Worm (Caenorhabditis elegans) whole organism, L4 larva: ENCODE measurements around the gene sri-26.
A peak's percentile ranks its signal among the peaks of the same experiment; 100 is the strongest.

Source experiments
- F26F4.8 ChIP-seq: fragments of 200-800 bp; sonication (Bioruptor generic); conservative IDR thresholded peaks from 2 replicates; pipeline ENCODE4 v1.3.6; 2022; ENCODE audit warnings: missing genetic modification characterization, missing compliant biosample characterization
- F37D6.2 ChIP-seq: sonication (generic microtip); optimal IDR thresholded peaks from 2 replicates; lab custom pipeline; 2016; ENCODE audit warnings: mild to moderate bottlenecking, missing genetic modification characterization, missing compliant biosample characterization
- F44E2.7 ChIP-seq: fragments of 200-800 bp; sonication (Bioruptor generic); IDR thresholded peaks from 2 replicates; pipeline ENCODE4 v2.1.2; 2022; ENCODE audit warnings: missing genetic modification characterization, missing compliant biosample characterization
- R02D3.7 ChIP-seq: fragments of 150-350 bp; sonication (generic microtip); optimal IDR thresholded peaks from 3 replicates; lab custom pipeline; 2014; ENCODE audit warnings: missing biosample characterization, missing genetic modification characterization
- T20F7.1 ChIP-seq: fragments of 200-800 bp; sonication (Bioruptor generic); optimal IDR thresholded peaks from 2 replicates; lab custom pipeline; 2018; ENCODE audit warnings: mild to moderate bottlenecking, missing genetic modification characterization, missing compliant biosample characterization
- T26A8.4 ChIP-seq: fragments of 200-800 bp; sonication (Bioruptor generic); IDR thresholded peaks from 2 replicates; pipeline ENCODE4 v1.3.6; 2022; ENCODE audit warnings: missing genetic modification characterization, missing compliant biosample characterization
- Y105C5A.15 ChIP-seq: fragments of 200-800 bp; sonication (Bioruptor generic); IDR thresholded peaks from 2 replicates; pipeline ENCODE4 v1.3.6; 2022; ENCODE audit warnings: missing genetic modification characterization, missing compliant biosample characterization
- Y48G9A.11 ChIP-seq: fragments of 200-800 bp; sonication (Bioruptor generic); IDR thresholded peaks from 2 replicates; pipeline ENCODE4 v1.3.6; 2022; ENCODE audit warnings: missing genetic modification reagents, missing genetic modification characterization, missing compliant biosample characterization
- attf-4 ChIP-seq: sonication (generic microtip); optimal IDR thresholded peaks from 3 replicates; lab custom pipeline; 2017; ENCODE audit warnings: missing biosample characterization, missing genetic modification characterization
- ceh-44 ChIP-seq: fragments of 200-800 bp; sonication (Bioruptor generic); IDR thresholded peaks from 2 replicates; pipeline ENCODE4 v1.3.6; 2022; ENCODE audit warnings: missing genetic modification reagents, missing genetic modification characterization, missing compliant biosample characterization
- ceh-82 ChIP-seq: sonication (generic microtip); optimal IDR thresholded peaks from 2 replicates; lab custom pipeline; 2017; ENCODE audit warnings: missing biosample characterization, missing genetic modification characterization
- daf-19 ChIP-seq: fragments of 200-800 bp; sonication (Bioruptor generic); conservative IDR thresholded peaks from 2 replicates; pipeline ENCODE4 v1.3.6; 2022; ENCODE audit warnings: missing genetic modification characterization, missing compliant biosample characterization
- daf-8 ChIP-seq: fragments of 200-800 bp; sonication (Bioruptor generic); IDR thresholded peaks from 2 replicates; pipeline ENCODE4 v1.3.6; 2022; ENCODE audit warnings: missing genetic modification characterization, missing compliant biosample characterization
- dmd-9 ChIP-seq: fragments of 200-800 bp; sonication (Bioruptor generic); IDR thresholded peaks from 2 replicates; pipeline ENCODE4 v1.3.6; 2022; ENCODE audit warnings: missing genetic modification reagents, missing genetic modification characterization, missing compliant biosample characterization
- dpl-1 ChIP-seq: fragments of 150-350 bp; optimal IDR thresholded peaks from 2 replicates; lab custom pipeline; 2014; ENCODE audit warnings: missing biosample characterization, missing genetic modification reagents, missing genetic modification characterization
- duxl-1 ChIP-seq: sonication (generic microtip); optimal IDR thresholded peaks from 2 replicates; lab custom pipeline; 2016; ENCODE audit warnings: mild to moderate bottlenecking, missing genetic modification characterization, moderate library complexity, missing compliant biosample characterization; ENCODE audit not compliant: poor library complexity
- fos-1 ChIP-seq: fragments of 150-350 bp; optimal IDR thresholded peaks from 2 replicates; lab custom pipeline; 2014; ENCODE audit warnings: missing biosample characterization, missing genetic modification characterization
- gei-8 ChIP-seq: fragments of 200-800 bp; sonication (Bioruptor generic); optimal IDR thresholded peaks from 2 replicates; lab custom pipeline; 2018; ENCODE audit warnings: mild to moderate bottlenecking, missing genetic modification characterization, missing compliant biosample characterization
- hif-1 ChIP-seq, 2 experiments: sonication (generic microtip); optimal IDR thresholded peaks; 2 replicates each; lab custom pipeline; 2016 to 2017; ENCODE audit warnings: missing compliant biosample characterization in 2 of 2, missing genetic modification characterization in 2 of 2, missing genetic modification reagents in 2 of 2, missing genotype in 2 of 2, mild to moderate bottlenecking in 1 of 2
- hlh-30 ChIP-seq: sonication (generic microtip); optimal IDR thresholded peaks from 2 replicates; lab custom pipeline; 2017; ENCODE audit warnings: antibody characterized with exemption, mild to moderate bottlenecking, missing genetic modification characterization, missing compliant biosample characterization; ENCODE audit not compliant: insufficient read depth
- hmg-1.1 ChIP-seq: fragments of 200-800 bp; sonication (Bioruptor generic); IDR thresholded peaks from 2 replicates; pipeline ENCODE4 v1.3.6; 2022; ENCODE audit warnings: missing genetic modification reagents, missing genetic modification characterization, missing compliant biosample characterization
- jun-1 ChIP-seq: fragments of 150-350 bp; optimal IDR thresholded peaks from 2 replicates; lab custom pipeline; 2014; ENCODE audit warnings: missing biosample characterization, missing genetic modification reagents, missing genetic modification characterization
- lin-13 ChIP-seq: fragments of 150-350 bp; optimal IDR thresholded peaks from 2 replicates; lab custom pipeline; 2014; ENCODE audit warnings: missing biosample characterization, missing genetic modification reagents, missing genetic modification characterization
- lin-38 ChIP-seq: fragments of 200-800 bp; sonication (Bioruptor generic); IDR thresholded peaks from 2 replicates; pipeline ENCODE4 v1.3.6; 2022; ENCODE audit warnings: missing genetic modification reagents, missing genetic modification characterization, missing compliant biosample characterization
- lin-39 ChIP-seq: fragments of 150-350 bp; optimal IDR thresholded peaks from 2 replicates; lab custom pipeline; 2014; ENCODE audit warnings: missing biosample characterization, missing genetic modification reagents, missing genetic modification characterization
- lir-3 ChIP-seq: sonication (generic microtip); optimal IDR thresholded peaks from 2 replicates; lab custom pipeline; 2016; ENCODE audit warnings: mild to moderate bottlenecking, missing genetic modification characterization, missing compliant biosample characterization
- madf-5 ChIP-seq, 2 experiments: fragments of 200-800 bp; sonication (Bioruptor generic); IDR thresholded peaks; 2 replicates each; pipeline ENCODE4 v1.3.6; 2022; ENCODE audit warnings: missing compliant biosample characterization in 2 of 2, missing genetic modification characterization in 2 of 2
- madf-9 ChIP-seq: fragments of 200-800 bp; sonication (Bioruptor generic); conservative IDR thresholded peaks from 2 replicates; pipeline ENCODE4 v1.3.6; 2022; ENCODE audit warnings: missing genetic modification reagents, missing genetic modification characterization, missing compliant biosample characterization
- mdl-1 ChIP-seq, 2 experiments: fragments of 150-350 bp in 1 of 2; sonication (generic microtip) in 1 of 2; optimal IDR thresholded peaks; 2 replicates each; lab custom pipeline; 2014 to 2017; ENCODE audit warnings: missing biosample characterization in 2 of 2, missing genetic modification characterization in 2 of 2
- mep-1 ChIP-seq: fragments of 150-350 bp; sonication (generic microtip); optimal IDR thresholded peaks from 3 replicates; lab custom pipeline; 2014; ENCODE audit warnings: missing biosample characterization, missing genetic modification characterization
- nhr-10 ChIP-seq: fragments of 150-350 bp; optimal IDR thresholded peaks from 2 replicates; lab custom pipeline; 2014; ENCODE audit warnings: missing biosample characterization, missing genetic modification characterization
- nhr-102 ChIP-seq: sonication (generic microtip); optimal IDR thresholded peaks from 2 replicates; lab custom pipeline; 2016; ENCODE audit warnings: mild to moderate bottlenecking, missing genetic modification characterization, moderate library complexity, missing compliant biosample characterization
- nhr-11 ChIP-seq: fragments of 150-350 bp; optimal IDR thresholded peaks from 2 replicates; lab custom pipeline; 2014; ENCODE audit warnings: missing biosample characterization, missing genetic modification characterization
- nhr-41 ChIP-seq: fragments of 200-800 bp; sonication (Bioruptor generic); IDR thresholded peaks from 2 replicates; pipeline ENCODE4 v1.3.6; 2022; ENCODE audit warnings: missing genetic modification reagents, missing genetic modification characterization, missing compliant biosample characterization
- nhr-6 ChIP-seq: fragments of 150-350 bp; optimal IDR thresholded peaks from 2 replicates; lab custom pipeline; 2014; ENCODE audit warnings: missing biosample characterization, missing genetic modification characterization
- nhr-76 ChIP-seq: fragments of 150-350 bp; optimal IDR thresholded peaks from 2 replicates; lab custom pipeline; 2014; ENCODE audit warnings: missing biosample characterization, missing genetic modification characterization
- nhr-77 ChIP-seq: fragments of 150-350 bp; optimal IDR thresholded peaks from 2 replicates; lab custom pipeline; 2014; ENCODE audit warnings: missing biosample characterization, missing genetic modification characterization
- pha-4 ChIP-seq, 2 experiments: fragments of 150-350 bp in 1 of 2; fragments of 200-800 bp in 1 of 2; sonication (Bioruptor generic) in 1 of 2; IDR thresholded peaks in 1 of 2; optimal IDR thresholded peaks in 1 of 2; 2 replicates each; pipeline versions ENCODE4 v1.3.6 to Lab custom; 2014 to 2022; ENCODE audit warnings: missing genetic modification characterization in 2 of 2, missing genetic modification reagents in 2 of 2, missing biosample characterization in 1 of 2, missing compliant biosample characterization in 1 of 2
- sdz-12 ChIP-seq: fragments of 200-800 bp; sonication (Bioruptor generic); optimal IDR thresholded peaks from 2 replicates; lab custom pipeline; 2018; ENCODE audit warnings: mild to moderate bottlenecking, missing genetic modification characterization, missing compliant biosample characterization
- set-16 ChIP-seq: fragments of 200-800 bp; sonication (Bioruptor generic); IDR thresholded peaks from 2 replicates; pipeline ENCODE4 v1.3.6; 2022; ENCODE audit warnings: missing genetic modification reagents, missing genetic modification characterization, missing compliant biosample characterization
- snpc-1.2 ChIP-seq: fragments of 200-800 bp; sonication (Bioruptor generic); IDR thresholded peaks from 2 replicates; pipeline ENCODE4 v1.3.6; 2022; ENCODE audit warnings: missing genetic modification reagents, missing genetic modification characterization, missing compliant biosample characterization
- snpc-4 ChIP-seq: fragments of 150-350 bp; optimal IDR thresholded peaks from 2 replicates; lab custom pipeline; 2014; ENCODE audit warnings: missing biosample characterization, missing genetic modification characterization
- tag-97 ChIP-seq: fragments of 200-800 bp; sonication (Bioruptor generic); IDR thresholded peaks from 2 replicates; pipeline ENCODE4 v1.3.6; 2022; ENCODE audit warnings: missing genetic modification characterization, missing compliant biosample characterization
- unc-130 ChIP-seq: sonication (generic microtip); optimal IDR thresholded peaks from 2 replicates; lab custom pipeline; 2016; ENCODE audit warnings: missing genetic modification reagents, missing genetic modification characterization, missing compliant biosample characterization
- unc-62 ChIP-seq, 3 experiments: fragments of 150-350 bp in 1 of 3; sonication (generic microtip); optimal IDR thresholded peaks in 2 of 3; peaks in 1 of 3; 1 replicate in 1 of 3; 2 replicates in 2 of 3; lab custom pipeline; 2014 to 2017; ENCODE audit warnings: missing biosample characterization in 3 of 3, missing genetic modification characterization in 3 of 3, missing genetic modification reagents in 3 of 3, missing genotype in 1 of 3
- zip-11 ChIP-seq: fragments of 200-800 bp; sonication (Bioruptor generic); IDR thresholded peaks from 2 replicates; pipeline ENCODE4 v1.3.6; 2022; ENCODE audit warnings: missing genetic modification characterization, missing compliant biosample characterization
- zip-2 ChIP-seq: fragments of 150-350 bp; optimal IDR thresholded peaks from 2 replicates; lab custom pipeline; 2014; ENCODE audit warnings: missing biosample characterization, missing genetic modification characterization
- ztf-7 ChIP-seq: fragments of 150-350 bp; optimal IDR thresholded peaks from 2 replicates; lab custom pipeline; 2014; ENCODE audit warnings: missing biosample characterization, missing genetic modification characterization

Gene sri-26

ce11 chrV:15187083-15188057 is 27.9 kb upstream of the sri-26 start, which contains the start of the genes cyn-7 and bath-36 (continued):
- peak in 1 of 2 experiments; percentile 55 for TF ChIP-seq mdl-1 (tag; optimal IDR thresholded peaks at IDR 0.05; lab: Kevin White, UChicago)
- no peak for TF ChIP-seq Y105C5A.15 (GFP tag; lab: Robert Waterston, UW)
- TF ChIP-seq zip-11 (GFP tag; lab: Robert Waterston, UW) = no peak
- TF ChIP-seq F37D6.2 (tag; lab: Kevin White, UChicago) = peak; percentile 24
- peak in 1 of 2 experiments; percentile 29 for TF ChIP-seq hif-1 (tag; optimal IDR thresholded peaks at IDR 0.05; lab: Kevin White, UChicago)
- no peak for TF ChIP-seq snpc-4 (tag; lab: Kevin White, UChicago)
- TF ChIP-seq dpl-1 (GFP tag; lab: Kevin White, UChicago) = peak; percentile 81
- TF ChIP-seq F26F4.8 (GFP tag; lab: Robert Waterston, UW) = no peak
- TF ChIP-seq ceh-82 (tag; lab: Kevin White, UChicago) = no peak
- no peak for TF ChIP-seq nhr-76 (tag; lab: Kevin White, UChicago)
- TF ChIP-seq lir-3 (tag; lab: Kevin White, UChicago) = no peak
- peak; percentile 88 for TF ChIP-seq lin-38 (GFP tag; lab: Robert Waterston, UW)
- no peak for TF ChIP-seq madf-9
- peak; percentile 68 for TF ChIP-seq T20F7.1 (GFP tag; lab: Kevin White, UChicago)
- no peak for TF ChIP-seq hmg-1.1 (GFP tag; lab: Robert Waterston, UW)
- TF ChIP-seq zip-2 (tag; lab: Kevin White, UChicago) = peak; percentile 18
- no peak for TF ChIP-seq sdz-12 (GFP tag; lab: Kevin White, UChicago)
- peak; percentile 75 for TF ChIP-seq T26A8.4
- no peak for TF ChIP-seq nhr-10
- peak; percentile 77 for TF ChIP-seq nhr-102
- no peak for TF ChIP-seq daf-8
- TF ChIP-seq gei-8 = no peak
- no peak for TF ChIP-seq madf-5 (GFP tag; IDR thresholded peaks at IDR 0.05; lab: Robert Waterston, UW)
- no peak for TF ChIP-seq Y48G9A.11
- TF ChIP-seq nhr-11 (tag; lab: Kevin White, UChicago) = peak; percentile 71
- TF ChIP-seq attf-4 (tag; lab: Kevin White, UChicago) = no peak
- no peak for TF ChIP-seq unc-130
- peak; percentile 77 for TF ChIP-seq mep-1
- 0 out of 2 replicates have a peak, but pooled peaks have one; percentile 37 for TF ChIP-seq pha-4 (GFP tag; IDR thresholded peaks at IDR 0.05; lab: Robert Waterston, UW)
- peak; percentile 38 for TF ChIP-seq pha-4 (tag; optimal IDR thresholded peaks at IDR 0.05; lab: Kevin White, UChicago)
- no peak for TF ChIP-seq dmd-9
- no peak for TF ChIP-seq snpc-1.2 (GFP tag; lab: Robert Waterston, UW)
- no peak for TF ChIP-seq unc-62 (GFP tag; optimal IDR thresholded peaks at IDR 0.05 in 1 of 2; lab: Kevin White, UChicago)
- no peak for TF ChIP-seq unc-62 (tag; optimal IDR thresholded peaks at IDR 0.05; lab: Kevin White, UChicago)
- no peak for TF ChIP-seq tag-97 (GFP tag; lab: Robert Waterston, UW)
- no peak for TF ChIP-seq fos-1
- TF ChIP-seq F44E2.7 (GFP tag; lab: Robert Waterston, UW) = no peak
- TF ChIP-seq R02D3.7 (tag; lab: Kevin White, UChicago) = no peak
- no peak for TF ChIP-seq set-16
- TF ChIP-seq nhr-6 (tag; lab: Kevin White, UChicago) = peak; percentile 74
- TF ChIP-seq ztf-7 (tag; lab: Kevin White, UChicago) = peak; percentile 48
- peak; percentile 37 for TF ChIP-seq duxl-1 (tag; lab: Kevin White, UChicago)
- TF ChIP-seq hlh-30 (tag; lab: Kevin White, UChicago) = peak; percentile 20
- TF ChIP-seq lin-39 = no peak
- peak; percentile 60 for TF ChIP-seq nhr-77 (tag; lab: Kevin White, UChicago)
- TF ChIP-seq jun-1 (tag; lab: Kevin White, UChicago) = no peak
- peak; percentile 62 for TF ChIP-seq lin-13 (GFP tag; lab: Kevin White, UChicago)
- TF ChIP-seq daf-19 (GFP tag; lab: Robert Waterston, UW) = no peak
- TF ChIP-seq nhr-41 = no peak
- no peak for TF ChIP-seq ceh-44
